Worm (Caenorhabditis elegans): ENCODE data around the gene flp-13.

DNA sequence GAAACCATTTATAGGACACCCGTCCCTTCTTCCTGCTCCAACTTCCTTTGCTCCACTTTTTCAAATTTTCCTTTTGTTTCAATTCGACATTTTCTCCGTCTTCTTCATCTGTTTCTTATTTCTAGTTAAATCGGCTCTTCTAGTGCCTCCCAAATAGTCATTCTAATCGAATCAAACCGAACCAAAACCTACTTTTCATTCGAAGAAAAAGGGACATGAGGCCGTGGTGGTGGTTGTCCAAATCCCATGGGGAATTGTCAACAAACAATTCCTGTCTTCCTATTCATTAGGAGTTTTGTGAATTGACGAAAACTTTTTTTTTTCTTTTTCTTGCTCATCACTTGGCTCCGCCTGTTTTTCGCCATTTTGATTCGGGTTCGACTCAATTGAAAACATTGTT is 38.4 kb upstream of the flp-13 start:
- TF ChIP-seq nfya-1 (tag; optimal IDR thresholded peaks at IDR 0.05) (no peak), ceh-31 (tag; optimal IDR thresholded peaks at IDR 0.05) (no peak), ama-1 (optimal IDR thresholded peaks at IDR 0.05) (no peak), pha-4 (tag; optimal IDR thresholded peaks at IDR 0.05) (no peak), T23F11.4 (GFP tag; optimal IDR thresholded peaks at IDR 0.05) (no peak)

All from whole organism, late embryonic.